Fruit fly (Drosophila melanogaster) whole organism, adult: ENCODE results near the gene Atox1.
A peak's percentile ranks its signal among the peaks of the same experiment; 100 is the strongest.

Source experiments
- CG11617 ChIP-seq: fragments of 200-800 bp; sonication (Bioruptor generic); optimal IDR thresholded peaks from 2 replicates; lab custom pipeline; 2017; ENCODE audit warnings: mild to moderate bottlenecking, missing biosample characterization, missing genetic modification reagents, missing genetic modification characterization
- CG7101 ChIP-seq: fragments of 200-800 bp; sonication (Bioruptor generic); optimal IDR thresholded peaks from 2 replicates; lab custom pipeline; 2018; ENCODE audit warnings: missing biosample characterization, mild to moderate bottlenecking, missing genetic modification characterization, moderate library complexity
- Hr96 ChIP-seq: fragments of 200-800 bp; sonication (Bioruptor generic); optimal IDR thresholded peaks from 2 replicates; lab custom pipeline; 2016; ENCODE audit warnings: missing biosample characterization, missing genetic modification characterization
- cic ChIP-seq: fragments of 200-800 bp; sonication (Bioruptor generic); optimal IDR thresholded peaks from 2 replicates; lab custom pipeline; 2017; ENCODE audit warnings: missing biosample characterization, mild to moderate bottlenecking, missing genetic modification characterization, moderate library complexity

- peak; percentile 41 for TF ChIP-seq Hr96
- no peak for TF ChIP-seq CG11617
- no peak for TF ChIP-seq CG7101 (tag; lab: Kevin White, UChicago)
- TF ChIP-seq cic (GFP tag; lab: Kevin White, UChicago) = no peak
These were observed 36.5 kb upstream of the Atox1 start for dm6 chr3L:21604265-21604664.
